Worm (Caenorhabditis elegans) whole organism, young adult: Measurements from ENCODE around the gene chup-1.

Source experiments
- B0019.2 ChIP-seq: fragments of 200-800 bp; sonication (Bioruptor generic); conservative IDR thresholded peaks from 2 replicates; pipeline ENCODE4 v1.3.6; 2022; ENCODE audit warnings: missing genetic modification reagents, missing genetic modification characterization, missing compliant biosample characterization
- B0336.3 ChIP-seq: fragments of 200-800 bp; sonication (Bioruptor generic); IDR thresholded peaks from 2 replicates; pipeline ENCODE4 v1.3.6; 2022; ENCODE audit warnings: missing genetic modification characterization, missing compliant biosample characterization
- C06A6.2 ChIP-seq: fragments of 200-800 bp; sonication (Bioruptor generic); conservative IDR thresholded peaks from 2 replicates; pipeline ENCODE4 v1.3.6; 2022; ENCODE audit warnings: missing genetic modification characterization, missing compliant biosample characterization
- D2030.7 ChIP-seq: fragments of 200-800 bp; sonication (Bioruptor generic); IDR thresholded peaks from 2 replicates; pipeline ENCODE4 v1.3.6; 2022; ENCODE audit warnings: missing genetic modification reagents, missing genetic modification characterization, missing compliant biosample characterization
- F22D6.2 ChIP-seq: sonication (generic microtip); optimal IDR thresholded peaks from 2 replicates; lab custom pipeline; 2016; ENCODE audit warnings: mild to moderate bottlenecking, missing genetic modification characterization, missing compliant biosample characterization
- F23B12.7 ChIP-seq: sonication (generic microtip); optimal IDR thresholded peaks from 2 replicates; lab custom pipeline; 2017; ENCODE audit warnings: missing genetic modification characterization, mild to moderate bottlenecking, missing compliant biosample characterization, antibody characterized with exemption, moderate library complexity; ENCODE audit not compliant: insufficient read depth
- F55B11.4 ChIP-seq: sonication (generic microtip); optimal IDR thresholded peaks from 2 replicates; lab custom pipeline; 2016; ENCODE audit warnings: missing compliant biosample characterization, missing genetic modification characterization, borderline replicate concordance; ENCODE audit not compliant: insufficient read depth
- F57A8.1 ChIP-seq: fragments of 200-800 bp; sonication (Bioruptor generic); optimal IDR thresholded peaks from 2 replicates; lab custom pipeline; 2018; ENCODE audit warnings: mild to moderate bottlenecking, missing genetic modification characterization, moderate library complexity, missing compliant biosample characterization
- T07F8.4 ChIP-seq: sonication (generic microtip); optimal IDR thresholded peaks from 2 replicates; lab custom pipeline; 2016; ENCODE audit warnings: mild to moderate bottlenecking, missing genetic modification characterization, moderate library complexity, missing compliant biosample characterization
- Y53F4B.3 ChIP-seq: fragments of 200-800 bp; sonication (Bioruptor generic); IDR thresholded peaks from 2 replicates; pipeline ENCODE4 v1.3.6; 2022; ENCODE audit warnings: missing genetic modification reagents, missing genetic modification characterization, missing compliant biosample characterization
- Y67H2A.10 ChIP-seq: fragments of 200-800 bp; sonication (Bioruptor generic); conservative IDR thresholded peaks from 2 replicates; pipeline ENCODE4 v1.3.6; 2022; ENCODE audit warnings: missing genetic modification reagents, missing genetic modification characterization, missing compliant biosample characterization
- ZK185.1 ChIP-seq: sonication (generic microtip); optimal IDR thresholded peaks from 2 replicates; lab custom pipeline; 2016; ENCODE audit warnings: mild to moderate bottlenecking, missing genetic modification characterization, missing compliant biosample characterization; ENCODE audit not compliant: poor library complexity, severe bottlenecking
- akir-1 ChIP-seq: fragments of 200-800 bp; sonication (Bioruptor generic); optimal IDR thresholded peaks from 2 replicates; lab custom pipeline; 2018; ENCODE audit warnings: mild to moderate bottlenecking, missing genetic modification characterization, moderate library complexity, missing compliant biosample characterization
- atf-7 ChIP-seq: sonication (generic microtip); optimal IDR thresholded peaks from 2 replicates; lab custom pipeline; 2017; ENCODE audit warnings: mild to moderate bottlenecking, missing genetic modification characterization, missing compliant biosample characterization
- athp-1 ChIP-seq: sonication (generic microtip); optimal IDR thresholded peaks from 2 replicates; lab custom pipeline; 2017; ENCODE audit warnings: mild to moderate bottlenecking, missing genetic modification characterization, missing compliant biosample characterization
- cebp-1 ChIP-seq, 2 experiments: fragments of 200-800 bp in 1 of 2; sonication (Bioruptor generic) in 1 of 2; sonication (generic microtip) in 1 of 2; IDR thresholded peaks in 1 of 2; optimal IDR thresholded peaks in 1 of 2; 2 replicates each; pipeline versions ENCODE4 v1.3.6 to Lab custom; 2017 to 2022; ENCODE audit warnings: missing compliant biosample characterization in 2 of 2, missing genetic modification characterization in 2 of 2, mild to moderate bottlenecking in 1 of 2, missing genetic modification reagents in 1 of 2, moderate library complexity in 1 of 2
- ceh-100 ChIP-seq: fragments of 200-800 bp; sonication (Bioruptor generic); IDR thresholded peaks from 2 replicates; pipeline ENCODE4 v1.3.6; 2022; ENCODE audit warnings: missing genetic modification reagents, missing genetic modification characterization, missing compliant biosample characterization
- ceh-40 ChIP-seq: fragments of 200-800 bp; sonication (Bioruptor generic); IDR thresholded peaks from 2 replicates; pipeline ENCODE4 v1.3.6; 2022; ENCODE audit warnings: missing genetic modification characterization, missing compliant biosample characterization
- ceh-91 ChIP-seq: fragments of 200-800 bp; sonication (Bioruptor generic); IDR thresholded peaks from 2 replicates; pipeline ENCODE4 v1.3.6; 2022; ENCODE audit warnings: missing genetic modification reagents, missing genetic modification characterization, missing compliant biosample characterization
- chd-7 ChIP-seq: sonication (generic microtip); optimal IDR thresholded peaks from 2 replicates; lab custom pipeline; 2016; ENCODE audit warnings: mild to moderate bottlenecking, missing genetic modification characterization, moderate library complexity, missing compliant biosample characterization
- dox-1 ChIP-seq: fragments of 200-800 bp; sonication (Bioruptor generic); IDR thresholded peaks from 2 replicates; pipeline ENCODE4 v1.3.6; 2022; ENCODE audit warnings: missing genetic modification reagents, missing genetic modification characterization, missing compliant biosample characterization
- efl-1 ChIP-seq: fragments of 150-350 bp; optimal IDR thresholded peaks from 2 replicates; lab custom pipeline; 2014; ENCODE audit warnings: missing biosample characterization, missing genetic modification reagents, missing genetic modification characterization
- egl-18 ChIP-seq: fragments of 200-800 bp; sonication (Bioruptor generic); IDR thresholded peaks from 2 replicates; pipeline ENCODE4 v1.3.6; 2022; ENCODE audit warnings: missing genetic modification reagents, missing genetic modification characterization, missing compliant biosample characterization
- gei-17 ChIP-seq: fragments of 200-800 bp; sonication (Bioruptor generic); optimal IDR thresholded peaks from 2 replicates; lab custom pipeline; 2018; ENCODE audit warnings: mild to moderate bottlenecking, missing genetic modification characterization, missing compliant biosample characterization
- him-1 ChIP-seq: sonication (generic microtip); optimal IDR thresholded peaks from 2 replicates; lab custom pipeline; 2016; ENCODE audit warnings: missing genotype, missing genetic modification reagents, missing genetic modification characterization, missing compliant biosample characterization
- hlh-12 ChIP-seq: sonication (generic microtip); optimal IDR thresholded peaks from 2 replicates; lab custom pipeline; 2016; ENCODE audit warnings: missing genetic modification characterization, missing compliant biosample characterization
- hlh-26 ChIP-seq: fragments of 200-800 bp; sonication (Bioruptor generic); conservative IDR thresholded peaks from 2 replicates; pipeline ENCODE4 v1.3.6; 2022; ENCODE audit warnings: missing genetic modification reagents, missing genetic modification characterization, missing compliant biosample characterization
- hmg-20 ChIP-seq: fragments of 200-800 bp; sonication (Bioruptor generic); IDR thresholded peaks from 2 replicates; pipeline ENCODE4 v1.3.6; 2022; ENCODE audit warnings: missing genetic modification reagents, missing genetic modification characterization, missing compliant biosample characterization
- hrde-1 ChIP-seq: sonication (generic microtip); optimal IDR thresholded peaks from 2 replicates; lab custom pipeline; 2016; ENCODE audit warnings: missing genetic modification characterization, mild to moderate bottlenecking, missing compliant biosample characterization, moderate library complexity, missing genotype, missing genetic modification reagents, borderline replicate concordance
- lin-26 ChIP-seq: fragments of 200-800 bp; sonication (Bioruptor generic); IDR thresholded peaks from 2 replicates; pipeline ENCODE4 v1.3.6; 2022; ENCODE audit warnings: missing genetic modification reagents, missing genetic modification characterization, missing compliant biosample characterization
- lin-35 ChIP-seq, 3 experiments: fragments of 150-350 bp in 2 of 3; sonication (generic microtip) in 1 of 3; optimal IDR thresholded peaks; 2 replicates each; lab custom pipeline; 2014 to 2018; ENCODE audit warnings: missing biosample characterization in 3 of 3, missing genetic modification characterization in 3 of 3, missing genetic modification reagents in 3 of 3
- lin-40 ChIP-seq: sonication (generic microtip); optimal IDR thresholded peaks from 2 replicates; lab custom pipeline; 2016; ENCODE audit warnings: missing genetic modification characterization, mild to moderate bottlenecking, missing compliant biosample characterization, missing genotype, missing genetic modification reagents
- lin-54 ChIP-seq: fragments of 200-800 bp; sonication (Bioruptor generic); optimal IDR thresholded peaks from 2 replicates; lab custom pipeline; 2018; ENCODE audit warnings: mild to moderate bottlenecking, missing genetic modification characterization, missing compliant biosample characterization
- madf-10 ChIP-seq: sonication (generic microtip); optimal IDR thresholded peaks from 2 replicates; lab custom pipeline; 2016; ENCODE audit warnings: mild to moderate bottlenecking, missing genetic modification characterization, missing compliant biosample characterization
- mcd-1 ChIP-seq: fragments of 200-800 bp; sonication (Bioruptor generic); IDR thresholded peaks from 2 replicates; pipeline ENCODE4 v1.3.6; 2022; ENCODE audit warnings: missing genetic modification reagents, missing genetic modification characterization, missing compliant biosample characterization
- mes-4 ChIP-seq: sonication (generic microtip); optimal IDR thresholded peaks from 2 replicates; lab custom pipeline; 2016; ENCODE audit warnings: missing genotype, missing genetic modification characterization, missing compliant biosample characterization
- nhr-80 ChIP-seq: sonication (generic microtip); optimal IDR thresholded peaks from 2 replicates; lab custom pipeline; 2016; ENCODE audit warnings: missing genetic modification characterization, missing compliant biosample characterization
- rcor-1 ChIP-seq: fragments of 200-800 bp; sonication (Bioruptor generic); IDR thresholded peaks from 2 replicates; pipeline ENCODE4 v1.3.6; 2022; ENCODE audit warnings: missing genetic modification reagents, missing genetic modification characterization, missing compliant biosample characterization
- rec-8 ChIP-seq, 2 experiments: sonication (generic microtip); optimal IDR thresholded peaks; 2 replicates each; lab custom pipeline; 2016; ENCODE audit warnings: mild to moderate bottlenecking in 2 of 2, missing genetic modification characterization in 2 of 2, missing genetic modification reagents in 2 of 2, missing genotype in 2 of 2, missing biosample characterization in 1 of 2, missing compliant biosample characterization in 1 of 2, moderate library complexity in 1 of 2
- rpc-1 ChIP-seq, 2 experiments: fragments of 150-350 bp in 1 of 2; sonication (generic microtip) in 1 of 2; optimal IDR thresholded peaks; 2 replicates each; lab custom pipeline; 2014 to 2018; ENCODE audit warnings: missing biosample characterization in 1 of 2, missing genetic modification characterization in 1 of 2, missing genetic modification reagents in 1 of 2, missing genotype in 1 of 2
- snpc-1.3 ChIP-seq: sonication (generic microtip); optimal IDR thresholded peaks from 2 replicates; lab custom pipeline; 2017; ENCODE audit warnings: missing genetic modification characterization, mild to moderate bottlenecking, missing compliant biosample characterization, antibody characterized with exemption, moderate library complexity, missing genotype, missing genetic modification reagents; ENCODE audit not compliant: insufficient read depth
- sptf-2 ChIP-seq: fragments of 200-800 bp; sonication (Bioruptor generic); optimal IDR thresholded peaks from 2 replicates; lab custom pipeline; 2018; ENCODE audit warnings: mild to moderate bottlenecking, missing genetic modification characterization, missing compliant biosample characterization
- zfh-2 ChIP-seq: fragments of 200-800 bp; sonication (Bioruptor generic); conservative IDR thresholded peaks from 2 replicates; pipeline ENCODE4 v1.3.6; 2022; ENCODE audit warnings: missing genetic modification reagents, missing genetic modification characterization, missing compliant biosample characterization
- zim-3 ChIP-seq: sonication (generic microtip); optimal IDR thresholded peaks from 2 replicates; lab custom pipeline; 2017; ENCODE audit warnings: mild to moderate bottlenecking, missing genetic modification characterization, moderate library complexity, missing compliant biosample characterization
- ztf-18 ChIP-seq: sonication (generic microtip); optimal IDR thresholded peaks from 2 replicates; lab custom pipeline; 2016; ENCODE audit warnings: missing genotype, mild to moderate bottlenecking, missing genetic modification characterization, missing compliant biosample characterization

Gene chup-1

DNA sequence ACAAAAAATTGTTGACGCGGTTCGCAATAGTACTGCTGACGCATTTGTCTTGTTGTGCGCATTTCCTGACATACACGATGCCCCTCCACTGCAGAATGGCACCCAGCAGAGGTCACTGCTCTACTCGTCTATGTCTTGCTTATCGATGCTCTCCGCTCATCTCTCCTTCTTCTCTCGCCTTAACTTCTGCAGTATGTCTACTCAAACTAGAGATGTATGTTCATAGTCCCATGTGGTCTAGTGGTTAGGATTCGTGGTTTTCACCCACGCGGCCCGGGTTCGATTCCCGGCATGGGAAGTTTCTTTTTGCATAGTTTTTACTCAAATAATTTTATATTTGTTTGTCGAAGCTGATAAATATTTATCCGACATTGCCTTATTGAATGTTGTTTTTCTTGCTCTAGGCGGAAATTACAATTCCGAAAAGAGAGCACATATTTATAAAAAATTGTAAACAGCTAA lies 44.0 kb downstream of the chup-1 start, which contains the start of gene C28G1.2 (continued):
- TF ChIP-seq mcd-1 (GFP tag; lab: Robert Waterston, UW) (no peak; the same call in 1 of the 2 replicates), lin-54 (GFP tag; lab: Kevin White, UChicago) (peak; percentile 68), zim-3 (tag; lab: Kevin White, UChicago) (peak; percentile 88), ztf-18 (tag; lab: Kevin White, UChicago) (peak; percentile 92), C06A6.2 (GFP tag; lab: Robert Waterston, UW) (peak; percentile 71), D2030.7 (GFP tag; lab: Robert Waterston, UW) (peak; percentile 84), hrde-1 (tag; lab: Kevin White, UChicago) (peak; percentile 85), lin-35 (GFP tag; optimal IDR thresholded peaks at IDR 0.05; lab: Kevin White, UChicago) (peak in 2 of 3 experiments; percentile 59 to 83), nhr-80 (tag; lab: Kevin White, UChicago) (peak; percentile 68), Y53F4B.3 (GFP tag; lab: Robert Waterston, UW) (peak; percentile 77; the same call in 1 of the 2 replicates), ZK185.1 (peak; percentile 95), rpc-1 (optimal IDR thresholded peaks at IDR 0.05; lab: Kevin White, UChicago) (peak; percentile 98), rpc-1 (tag; optimal IDR thresholded peaks at IDR 0.05; lab: Kevin White, UChicago) (peak; percentile 97), egl-18 (GFP tag; lab: Robert Waterston, UW) (peak; percentile 91), mes-4 (tag; lab: Kevin White, UChicago) (peak; percentile 93), athp-1 (tag; lab: Kevin White, UChicago) (peak; percentile 86), hmg-20 (GFP tag; lab: Robert Waterston, UW) (peak; percentile 89), ceh-91 (no peak), rcor-1 (GFP tag; lab: Robert Waterston, UW) (peak; percentile 87), dox-1 (GFP tag; lab: Robert Waterston, UW) (peak; percentile 93), F55B11.4 (tag; lab: Kevin White, UChicago) (no peak), chd-7 (tag; lab: Kevin White, UChicago) (peak; percentile 95), sptf-2 (peak; percentile 87), ceh-100 (GFP tag; lab: Robert Waterston, UW) (peak; percentile 51; the same call in 1 of the 2 replicates), snpc-1.3 (tag; lab: Kevin White, UChicago) (peak; percentile 92), hlh-26 (GFP tag; lab: Robert Waterston, UW) (0 out of 2 replicates have a peak, but pooled peaks have one; percentile 54), cebp-1 (GFP tag; IDR thresholded peaks at IDR 0.05; lab: Robert Waterston, UW) (peak; percentile 70; the same call in 1 of the 2 replicates), cebp-1 (tag; optimal IDR thresholded peaks at IDR 0.05; lab: Kevin White, UChicago) (peak; percentile 92), akir-1 (GFP tag; lab: Kevin White, UChicago) (peak; percentile 84), T07F8.4 (tag; lab: Kevin White, UChicago) (peak; percentile 90), lin-26 (GFP tag; lab: Robert Waterston, UW) (peak; percentile 99), ceh-40 (GFP tag; lab: Robert Waterston, UW) (peak; percentile 91), F57A8.1 (peak; percentile 88), F22D6.2 (tag; lab: Kevin White, UChicago) (peak; percentile 64), lin-40 (tag; lab: Kevin White, UChicago) (peak; percentile 96), zfh-2 (no peak; the same call in none of the 2 replicates), B0019.2 (GFP tag; lab: Robert Waterston, UW) (0 out of 2 replicates have a peak, but pooled peaks have one; percentile 45), atf-7 (tag; lab: Kevin White, UChicago) (peak; percentile 89), B0336.3 (peak; percentile 90), Y67H2A.10 (GFP tag; lab: Robert Waterston, UW) (peak; percentile 72; the same call in 1 of the 2 replicates), gei-17 (GFP tag; lab: Kevin White, UChicago) (peak; percentile 88), him-1 (tag; lab: Kevin White, UChicago) (peak; percentile 93), rec-8 (tag; optimal IDR thresholded peaks at IDR 0.05; lab: Kevin White, UChicago) (peak; percentile 90 to 95), efl-1 (GFP tag; lab: Kevin White, UChicago) (peak; percentile 25), F23B12.7 (peak; percentile 62), madf-10 (peak; percentile 88), hlh-12 (tag; lab: Kevin White, UChicago) (peak; percentile 79)
